Worm (Caenorhabditis elegans): ENCODE data around the gene srx-56.

ce11 chrV:7395359-7395758 is 21.2 kb downstream of the srx-56 start, which contains the start of gene srx-9:
- TF ChIP-seq elt-1 (tag; optimal IDR thresholded peaks at IDR 0.05) (no peak), ceh-82 (tag; optimal IDR thresholded peaks at IDR 0.05) (no peak), ztf-1 (GFP tag; conservative IDR thresholded peaks at IDR 0.05) (no peak), nhr-12 (tag; optimal IDR thresholded peaks at IDR 0.05) (no peak), ZK546.5 (tag; optimal IDR thresholded peaks at IDR 0.05) (no peak), lin-39 (tag; optimal IDR thresholded peaks at IDR 0.05) (no peak), aly-2 (tag; optimal IDR thresholded peaks at IDR 0.05) (no peak), snpc-4 (tag; optimal IDR thresholded peaks at IDR 0.05) (no peak), lsy-2 (tag; optimal IDR thresholded peaks at IDR 0.05) (no peak), unc-62 (GFP tag; optimal IDR thresholded peaks at IDR 0.05) (no peak)
